Fruit fly (Drosophila melanogaster) whole organism, prepupa: ENCODE data around the gene PLCXD.

Experiments used
- Blimp-1 ChIP-seq: fragments of 200-800 bp; sonication (Bioruptor generic); optimal IDR thresholded peaks from 3 replicates; lab custom pipeline; 2017; ENCODE audit warnings: missing biosample characterization, missing genetic modification characterization, mild to moderate bottlenecking, moderate library complexity, missing genetic modification reagents
- CG10631 ChIP-seq: fragments of 200-800 bp; sonication (Bioruptor generic); optimal IDR thresholded peaks from 2 replicates; lab custom pipeline; 2016; ENCODE audit warnings: missing biosample characterization, missing genetic modification characterization
- CG10669 ChIP-seq: fragments of 200-800 bp; sonication (Bioruptor generic); optimal IDR thresholded peaks from 3 replicates; lab custom pipeline; 2018; ENCODE audit warnings: missing biosample characterization, mild to moderate bottlenecking, missing genetic modification characterization, moderate library complexity
- CG11762 ChIP-seq: fragments of 200-800 bp; sonication (Bioruptor generic); optimal IDR thresholded peaks from 3 replicates; lab custom pipeline; 2016; ENCODE audit warnings: missing biosample characterization, missing genetic modification characterization; ENCODE audit not compliant: insufficient read depth
- CG1621 ChIP-seq: fragments of 200-800 bp; sonication (Bioruptor generic); optimal IDR thresholded peaks from 3 replicates; lab custom pipeline; 2018; ENCODE audit warnings: missing biosample characterization, mild to moderate bottlenecking, missing genetic modification characterization
- CG3032 ChIP-seq: fragments of 200-800 bp; optimal IDR thresholded peaks from 2 replicates; lab custom pipeline; 2019; ENCODE audit warnings: missing biosample characterization, mild to moderate bottlenecking, missing genetic modification characterization, moderate library complexity
- CG31627 ChIP-seq: fragments of 200-800 bp; sonication (Bioruptor generic); optimal IDR thresholded peaks from 3 replicates; lab custom pipeline; 2016; ENCODE audit warnings: missing biosample characterization, missing genetic modification characterization
- CG32006 ChIP-seq: fragments of 200-800 bp; sonication (Bioruptor generic); optimal IDR thresholded peaks from 3 replicates; lab custom pipeline; 2017; ENCODE audit warnings: missing biosample characterization, mild to moderate bottlenecking, missing genetic modification characterization
- CG34406 ChIP-seq: fragments of 200-800 bp; sonication (Bioruptor generic); optimal IDR thresholded peaks from 3 replicates; lab custom pipeline; 2016; ENCODE audit warnings: missing biosample characterization, missing genetic modification characterization
- CG3919 ChIP-seq: fragments of 200-800 bp; sonication (Bioruptor generic); optimal IDR thresholded peaks from 3 replicates; lab custom pipeline; 2016; ENCODE audit warnings: missing biosample characterization, missing genetic modification characterization
- CG4318 ChIP-seq: fragments of 200-800 bp; sonication (Bioruptor generic); optimal IDR thresholded peaks from 3 replicates; lab custom pipeline; 2017; ENCODE audit warnings: missing biosample characterization, mild to moderate bottlenecking, missing genetic modification characterization
- CG6163 ChIP-seq: fragments of 200-800 bp; sonication (Bioruptor generic); IDR thresholded peaks from 3 replicates; pipeline ENCODE4 v1.3.6; 2022; ENCODE audit warnings: missing biosample characterization, missing genetic modification characterization
- CG6276 ChIP-seq: fragments of 200-800 bp; sonication (Bioruptor generic); optimal IDR thresholded peaks from 2 replicates; lab custom pipeline; 2017; ENCODE audit warnings: missing biosample characterization, mild to moderate bottlenecking, missing genetic modification characterization
- CG6792 ChIP-seq: fragments of 200-800 bp; sonication (Bioruptor generic); optimal IDR thresholded peaks from 3 replicates; lab custom pipeline; 2016; ENCODE audit warnings: missing biosample characterization, missing genetic modification characterization
- CG6808 ChIP-seq: fragments of 200-800 bp; sonication (Bioruptor generic); optimal IDR thresholded peaks from 3 replicates; lab custom pipeline; 2017; ENCODE audit warnings: missing biosample characterization, missing genetic modification characterization, mild to moderate bottlenecking, moderate library complexity, missing genetic modification reagents
- CG6854 ChIP-seq: fragments of 200-800 bp; sonication (Bioruptor generic); optimal IDR thresholded peaks from 2 replicates; lab custom pipeline; 2017; ENCODE audit warnings: missing biosample characterization, mild to moderate bottlenecking, missing genetic modification characterization
- CG7368 ChIP-seq: fragments of 200-800 bp; sonication (Bioruptor generic); optimal IDR thresholded peaks from 3 replicates; lab custom pipeline; 2016; ENCODE audit warnings: missing biosample characterization, missing genetic modification characterization
- CG8119 ChIP-seq: fragments of 200-800 bp; sonication (Bioruptor generic); IDR thresholded peaks from 3 replicates; pipeline ENCODE4 v1.3.6; 2022; ENCODE audit warnings: missing biosample characterization, missing genetic modification characterization
- CG8632 ChIP-seq: fragments of 200-800 bp; sonication (Bioruptor generic); optimal IDR thresholded peaks from 3 replicates; lab custom pipeline; 2016; ENCODE audit warnings: missing biosample characterization, missing genetic modification characterization
- Eip78C ChIP-seq: fragments of 200-800 bp; sonication (Bioruptor generic); peaks from one replicate; lab custom pipeline; 2016; ENCODE audit warnings: missing biosample characterization, missing genetic modification characterization
- Ets96B ChIP-seq: fragments of 200-800 bp; optimal IDR thresholded peaks from 2 replicates; lab custom pipeline; 2019; ENCODE audit warnings: missing biosample characterization, mild to moderate bottlenecking, missing genetic modification characterization, moderate library complexity
- Hr38 ChIP-seq: sonication (Bioruptor generic); optimal IDR thresholded peaks from 2 replicates; lab custom pipeline; 2016; ENCODE audit warnings: missing biosample characterization, missing genetic modification characterization
- Hr39 ChIP-seq: fragments of 200-800 bp; sonication (Bioruptor generic); optimal IDR thresholded peaks from 2 replicates; lab custom pipeline; 2016; ENCODE audit warnings: missing biosample characterization, missing genetic modification characterization
- Lpt ChIP-seq: fragments of 200-800 bp; sonication (Bioruptor generic); optimal IDR thresholded peaks from 3 replicates; lab custom pipeline; 2016; ENCODE audit warnings: missing biosample characterization, missing genetic modification characterization
- Met ChIP-seq: fragments of 200-800 bp; sonication (Bioruptor generic); optimal IDR thresholded peaks from 3 replicates; lab custom pipeline; 2016; ENCODE audit warnings: missing biosample characterization, missing genetic modification characterization
- Smox ChIP-seq: fragments of 200-800 bp; sonication (Bioruptor generic); optimal IDR thresholded peaks from 3 replicates; lab custom pipeline; 2016; ENCODE audit warnings: missing biosample characterization, missing genetic modification characterization
- Sox102F ChIP-seq: fragments of 200-800 bp; sonication (Bioruptor generic); optimal IDR thresholded peaks from 2 replicates; lab custom pipeline; 2016; ENCODE audit warnings: missing biosample characterization, mild to moderate bottlenecking, missing genetic modification characterization
- Sox14 ChIP-seq: fragments of 200-800 bp; sonication (Bioruptor generic); optimal IDR thresholded peaks from 3 replicates; lab custom pipeline; 2016; ENCODE audit warnings: missing biosample characterization, missing genetic modification characterization
- achi ChIP-seq: fragments of 200-800 bp; sonication (Bioruptor generic); optimal IDR thresholded peaks from 3 replicates; lab custom pipeline; 2016; ENCODE audit warnings: missing biosample characterization, missing genetic modification characterization
- acj6 ChIP-seq: fragments of 200-800 bp; sonication (Bioruptor generic); optimal IDR thresholded peaks from 3 replicates; lab custom pipeline; 2016; ENCODE audit warnings: missing biosample characterization, missing genetic modification characterization
- cyc ChIP-seq: fragments of 200-800 bp; sonication (Bioruptor generic); optimal IDR thresholded peaks from 3 replicates; lab custom pipeline; 2016; ENCODE audit warnings: missing biosample characterization, missing genetic modification characterization
- eg ChIP-seq: fragments of 200-800 bp; sonication (Bioruptor generic); IDR thresholded peaks from 3 replicates; pipeline ENCODE4 v1.3.6; 2022; ENCODE audit warnings: missing biosample characterization, missing genetic modification characterization
- esn ChIP-seq: fragments of 200-800 bp; sonication (Bioruptor generic); optimal IDR thresholded peaks from 2 replicates; lab custom pipeline; 2016; ENCODE audit warnings: missing biosample characterization, mild to moderate bottlenecking, missing genetic modification characterization, moderate library complexity
- fd59A ChIP-seq: fragments of 200-800 bp; sonication (Bioruptor generic); optimal IDR thresholded peaks from 2 replicates; lab custom pipeline; 2017; ENCODE audit warnings: missing biosample characterization, mild to moderate bottlenecking, missing genetic modification characterization, missing genetic modification reagents
- fd85E ChIP-seq: fragments of 200-800 bp; sonication (Bioruptor generic); optimal IDR thresholded peaks from 3 replicates; lab custom pipeline; 2016; ENCODE audit warnings: missing biosample characterization, missing genetic modification characterization
- fkh ChIP-seq: fragments of 200-800 bp; sonication (Bioruptor generic); optimal IDR thresholded peaks from 3 replicates; lab custom pipeline; 2017; ENCODE audit warnings: missing biosample characterization, mild to moderate bottlenecking, missing genetic modification characterization, moderate library complexity
- net ChIP-seq: fragments of 200-800 bp; sonication (Bioruptor generic); optimal IDR thresholded peaks from 3 replicates; lab custom pipeline; 2016; ENCODE audit warnings: missing biosample characterization, missing genetic modification characterization
- pdm3 ChIP-seq: fragments of 200-800 bp; sonication (Bioruptor generic); optimal IDR thresholded peaks from 3 replicates; lab custom pipeline; 2016; ENCODE audit warnings: missing biosample characterization, missing genetic modification characterization
- salr ChIP-seq, 2 experiments: fragments of 200-800 bp; sonication (Bioruptor generic); optimal IDR thresholded peaks; 3 replicates each; lab custom pipeline; 2016 to 2018; ENCODE audit warnings: missing biosample characterization in 2 of 2, missing genetic modification characterization in 2 of 2, mild to moderate bottlenecking in 1 of 2
- ss ChIP-seq, 2 experiments: fragments of 200-800 bp; sonication (Bioruptor generic); optimal IDR thresholded peaks; 2 replicates in 1 of 2; 3 replicates in 1 of 2; lab custom pipeline; 2017 to 2018; ENCODE audit warnings: mild to moderate bottlenecking in 2 of 2, missing biosample characterization in 2 of 2, missing genetic modification characterization in 2 of 2, moderate library complexity in 1 of 2
- svp ChIP-seq: fragments of 200-800 bp; sonication (Bioruptor generic); peaks from one replicate; lab custom pipeline; 2016; ENCODE audit warnings: missing biosample characterization, missing genetic modification characterization
- vri ChIP-seq: fragments of 200-800 bp; sonication (Bioruptor generic); optimal IDR thresholded peaks from 3 replicates; lab custom pipeline; 2016; ENCODE audit warnings: missing biosample characterization, mild to moderate bottlenecking, missing genetic modification characterization

PLCXD gene

DNA sequence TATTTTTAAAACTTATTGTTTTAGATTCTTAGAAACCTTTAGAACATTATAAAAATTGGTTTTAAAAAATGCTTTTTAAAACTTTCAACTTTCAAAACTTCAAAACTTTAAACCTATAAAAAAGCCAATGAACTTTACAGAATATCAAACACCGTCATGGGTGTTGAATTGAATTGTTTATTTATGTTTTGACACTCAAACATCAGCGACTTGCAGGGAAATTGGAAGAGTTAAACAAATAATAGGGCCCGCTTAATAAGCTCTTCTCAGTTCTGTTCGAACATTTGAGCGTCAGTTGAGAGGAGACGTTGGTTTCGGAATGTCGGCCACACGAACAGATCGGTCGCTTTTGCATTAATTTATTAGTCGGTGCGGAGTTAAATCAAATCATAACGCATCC, at the start of gene PLCXD:
Gene PLCXD (plus strand): TSS at position 286 of the 400 bp plus-strand sequence.
- TF ChIP-seq CG6808 (GFP tag; lab: Kevin White, UChicago), result no peak
- TF ChIP-seq fkh (GFP tag; lab: Kevin White, UChicago), result peak; percentile 32

- TF ChIP-seq cyc (GFP tag; lab: Kevin White, UChicago) (no peak), svp (peak; percentile 55), CG11762 (GFP tag; lab: Kevin White, UChicago) (no peak), fd59A (GFP tag; lab: Kevin White, UChicago) (no peak)
- TF ChIP-seq, all 60 proteins: peak for 1
These were observed 48.1 kb upstream of the PLCXD start for dm6 chr2L:12001132-12001531.

- TF ChIP-seq CG10669, result no peak
- no peak for TF ChIP-seq fd85E
- no peak for TF ChIP-seq CG31627
- TF ChIP-seq svp, result peak; percentile 92
- TF ChIP-seq Lpt, result no peak
These were observed 47.2 kb upstream of the PLCXD start, which contains the start of gene Hacd1 for dm6 chr2L:12002051-12002450. Gene Hacd1 (minus strand): TSS chr2L:12002266.

DNA sequence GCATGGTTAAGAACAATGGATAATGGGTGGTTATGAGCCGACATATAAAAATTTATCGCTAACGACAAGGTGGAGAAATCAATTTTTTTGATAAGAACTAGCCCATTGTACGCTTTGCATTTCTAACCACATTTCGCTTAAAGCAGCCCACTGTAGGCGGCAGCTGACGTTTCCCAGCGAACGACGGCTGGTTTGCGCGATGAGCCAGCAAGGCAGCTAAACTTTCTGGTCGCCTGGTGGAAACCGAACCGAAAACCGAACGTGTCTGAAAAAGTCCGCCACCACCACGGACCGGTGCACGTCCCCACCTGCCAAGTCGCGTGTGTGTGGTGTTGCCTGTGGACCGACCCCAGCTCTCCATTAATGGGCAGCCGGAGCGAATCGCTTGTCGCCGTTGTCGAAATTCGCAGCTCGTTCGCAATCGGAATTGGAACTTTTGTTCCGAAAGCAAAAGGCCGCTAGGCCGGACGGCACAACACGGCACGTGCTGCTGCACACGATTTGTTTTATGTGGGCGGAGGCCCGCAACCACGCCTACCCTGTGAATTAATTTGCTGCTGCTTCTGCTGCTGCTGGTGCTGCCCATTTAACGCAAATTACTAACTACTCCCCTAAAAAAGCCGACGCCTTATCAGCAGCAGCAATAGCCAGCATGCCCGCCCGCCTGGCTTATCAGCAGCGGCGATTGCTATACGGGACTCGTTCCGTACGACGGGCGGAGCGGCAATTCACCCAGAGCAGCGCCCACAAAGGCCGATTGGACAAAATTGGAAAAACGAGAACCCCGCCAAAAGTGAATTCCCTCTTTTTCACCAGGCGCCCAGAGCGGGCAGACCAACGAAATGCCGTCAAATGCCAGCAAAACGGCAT, 46.1 kb upstream of the PLCXD start:
- TF ChIP-seq salr (GFP tag; optimal IDR thresholded peaks at IDR 0.05; lab: Kevin White, UChicago) (peak in 1 of 2 experiments; percentile 28), CG8632 (GFP tag; lab: Kevin White, UChicago) (peak; percentile 28), Sox102F (GFP tag; lab: Kevin White, UChicago) (peak; percentile 7), CG10669 (no peak), acj6 (GFP tag; lab: Kevin White, UChicago) (peak; percentile 56), esn (GFP tag; lab: Kevin White, UChicago) (peak; percentile 48), Ets96B (tag; lab: Kevin White, UChicago) (no peak), CG32006 (peak; percentile 61), CG4318 (peak; percentile 14), CG6276 (GFP tag; lab: Kevin White, UChicago) (peak; percentile 19), CG34406 (GFP tag; lab: Kevin White, UChicago) (peak; percentile 13), Smox (peak; percentile 12), Lpt (no peak), fd59A (GFP tag; lab: Kevin White, UChicago) (no peak), net (GFP tag; lab: Kevin White, UChicago) (peak; percentile 68), Eip78C (peak; percentile 80), CG6854 (GFP tag; lab: Kevin White, UChicago) (peak; percentile 99), achi (GFP tag; lab: Kevin White, UChicago) (peak; percentile 35), vri (GFP tag; lab: Kevin White, UChicago) (no peak), CG11762 (GFP tag; lab: Kevin White, UChicago) (peak; percentile 16), CG3032 (peak; percentile 16), cyc (GFP tag; lab: Kevin White, UChicago) (no peak), svp (peak; percentile 88), CG10631 (GFP tag; lab: Kevin White, UChicago) (peak; percentile 31), CG31627 (peak; percentile 17), CG6808 (GFP tag; lab: Kevin White, UChicago) (no peak), CG6792 (GFP tag; lab: Kevin White, UChicago) (peak; percentile 15), CG6163 (GFP tag; lab: Robert Waterston, UW) (no peak), CG1621 (tag; lab: Kevin White, UChicago) (peak; percentile 61), Sox14 (GFP tag; lab: Kevin White, UChicago) (peak; percentile 42), CG8119 (GFP tag; lab: Robert Waterston, UW) (no peak), eg (no peak), pdm3 (GFP tag; lab: Kevin White, UChicago) (peak; percentile 47), Hr39 (peak; percentile 43), Met (GFP tag; lab: Kevin White, UChicago) (peak; percentile 27), Blimp-1 (GFP tag; lab: Kevin White, UChicago) (peak; percentile 35), Hr38 (GFP tag; lab: Kevin White, UChicago) (no peak), CG3919 (GFP tag; lab: Kevin White, UChicago) (peak; percentile 63), ss (GFP tag; optimal IDR thresholded peaks at IDR 0.05; lab: Kevin White, UChicago) (peak; percentile 18 to 68), CG7368 (GFP tag; lab: Kevin White, UChicago) (peak; percentile 30)
